ENCODE assay signal across 4 fruit fly cellular contexts in the genomic region with DNA sequence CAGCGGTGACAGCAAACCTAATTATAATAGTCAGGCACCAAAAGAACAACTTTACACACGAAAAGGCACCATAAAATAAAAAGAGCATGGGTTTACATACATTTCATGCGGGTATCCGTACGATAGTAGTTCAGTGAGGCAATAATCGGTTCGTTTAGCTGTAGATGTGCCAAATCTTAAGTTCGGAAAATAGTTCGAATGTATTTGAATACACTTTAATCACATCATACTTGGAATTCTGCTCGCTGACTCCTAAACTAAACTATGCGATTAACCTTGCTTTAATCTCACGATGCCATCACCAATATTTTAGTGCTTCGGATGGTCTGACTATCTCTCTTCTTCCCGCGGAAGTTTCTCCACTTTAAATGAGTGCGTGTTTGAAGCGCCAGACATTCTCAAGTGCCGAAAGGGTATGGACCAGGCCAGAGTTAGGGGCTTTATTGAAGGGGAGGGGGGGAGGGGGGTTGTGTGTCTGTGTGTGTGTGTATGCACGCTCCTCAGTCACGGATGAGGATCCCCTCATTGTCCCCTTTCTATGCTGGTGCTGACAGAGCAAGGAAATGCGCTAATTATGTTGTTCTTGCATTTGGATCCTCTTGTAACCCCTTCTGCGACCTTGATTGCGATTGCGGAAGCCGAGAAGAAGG.
TF ChIP-seq lines count a peak whose summit lies in the region.

No protein-coding gene starts in this region.

- TF ChIP-seq CTCF in whole organism, embryonic (GFP tag; optimal IDR thresholded peaks at IDR 0.05; lab: Kevin White, UChicago): no peak

TF ChIP-seq in whole organism, embryonic, 481 proteins besides CTCF, POLR2A, EP300 and RAD21 (continues in another document):
- no peak for TF ChIP-seq CG2116 (GFP tag; optimal IDR thresholded peaks at IDR 0.05; lab: Kevin White, UChicago)
- no peak for TF ChIP-seq schlank (tag; optimal IDR thresholded peaks at IDR 0.05; lab: Kevin White, UChicago)
- TF ChIP-seq CG10267 (tag; optimal IDR thresholded peaks at IDR 0.05; lab: Kevin White, UChicago): no peak
- peak; percentile 80 for TF ChIP-seq crol (GFP tag; IDR thresholded peaks at IDR 0.05; lab: Robert Waterston, UW)
- no peak for TF ChIP-seq mam (GFP tag; optimal IDR thresholded peaks at IDR 0.05; lab: Kevin White, UChicago)
- TF ChIP-seq Hey (tag; optimal IDR thresholded peaks at IDR 0.05; lab: Kevin White, UChicago): no peak
- no peak; the same call in 1 of the 2 replicates for TF ChIP-seq sisA (GFP tag; IDR thresholded peaks at IDR 0.05; lab: Robert Waterston, UW)
- TF ChIP-seq CG17186 (GFP tag; optimal IDR thresholded peaks at IDR 0.05; lab: Kevin White, UChicago): no peak
- 0 out of 2 replicates have a peak, but pooled peaks have one; percentile 18 for TF ChIP-seq CG9932 (GFP tag; IDR thresholded peaks at IDR 0.05; lab: Robert Waterston, UW)
- no peak for TF ChIP-seq peb (GFP tag; IDR thresholded peaks at IDR 0.05; lab: Robert Waterston, UW)
- TF ChIP-seq CG10209 (GFP tag; optimal IDR thresholded peaks at IDR 0.05; lab: Kevin White, UChicago): no peak
- peak in 1 of 2 experiments; percentile 0 for TF ChIP-seq bsh (GFP tag; optimal IDR thresholded peaks at IDR 0.05; lab: Kevin White, UChicago)
- 0 out of 2 replicates have a peak, but pooled peaks have one; percentile 9 for TF ChIP-seq bbx (GFP tag; IDR thresholded peaks at IDR 0.05; lab: Robert Waterston, UW; ENCODE audit: partially characterized antibody)
- TF ChIP-seq Dll (GFP tag; IDR thresholded peaks at IDR 0.05; lab: Robert Waterston, UW; ENCODE audit: partially characterized antibody): peak; percentile 38; the same call in 1 of the 4 replicates
- TF ChIP-seq ftz-f1 (GFP tag; optimal IDR thresholded peaks at IDR 0.05; lab: Kevin White, UChicago): no peak
- no peak for TF ChIP-seq vfl (GFP tag; optimal IDR thresholded peaks at IDR 0.05; lab: Kevin White, UChicago)
- no peak for TF ChIP-seq CoRest (tag; optimal IDR thresholded peaks at IDR 0.05; lab: Kevin White, UChicago)
- TF ChIP-seq CG7556 (GFP tag; optimal IDR thresholded peaks at IDR 0.05; lab: Kevin White, UChicago): no peak
- TF ChIP-seq lab (GFP tag; optimal IDR thresholded peaks at IDR 0.05; lab: Kevin White, UChicago): peak; percentile 21
- TF ChIP-seq D19A (tag; optimal IDR thresholded peaks at IDR 0.05; lab: Kevin White, UChicago): peak; percentile 12

TF ChIP-seq in whole organism, prepupa, 60 proteins besides CTCF, POLR2A, EP300 and RAD21:
- TF ChIP-seq Eip78C (GFP tag; lab: Kevin White, UChicago) (peak; percentile 71), eg (GFP tag; IDR thresholded peaks at IDR 0.05; lab: Robert Waterston, UW) (0 out of 3 replicates have a peak, but pooled peaks have one; percentile 24), svp (GFP tag; lab: Kevin White, UChicago) (peak; percentile 32), topi (GFP tag; optimal IDR thresholded peaks at IDR 0.05; lab: Kevin White, UChicago) (peak; percentile 10), ss (GFP tag; optimal IDR thresholded peaks at IDR 0.05; lab: Kevin White, UChicago) (peak in 1 of 2 experiments; percentile 73), net (GFP tag; optimal IDR thresholded peaks at IDR 0.05; lab: Kevin White, UChicago) (no peak), CG10669 (GFP tag; optimal IDR thresholded peaks at IDR 0.05; lab: Kevin White, UChicago) (peak; percentile 27), CG32006 (GFP tag; optimal IDR thresholded peaks at IDR 0.05; lab: Kevin White, UChicago) (peak; percentile 17), Sox102F (GFP tag; optimal IDR thresholded peaks at IDR 0.05; lab: Kevin White, UChicago) (no peak), CG15336 (GFP tag; IDR thresholded peaks at IDR 0.05; lab: Robert Waterston, UW) (0 out of 2 replicates have a peak, but pooled peaks have one; percentile 12), CG3032 (tag; optimal IDR thresholded peaks at IDR 0.05; lab: Kevin White, UChicago) (peak; percentile 22), Lpt (GFP tag; optimal IDR thresholded peaks at IDR 0.05; lab: Kevin White, UChicago) (no peak), dac (GFP tag; optimal IDR thresholded peaks at IDR 0.05; lab: Kevin White, UChicago) (no peak), CG1621 (tag; optimal IDR thresholded peaks at IDR 0.05; lab: Kevin White, UChicago) (peak; percentile 7)

TF ChIP-seq in whole organism, pupa, 21 proteins besides CTCF, POLR2A, EP300 and RAD21:
- TF ChIP-seq CG8159 (tag; optimal IDR thresholded peaks at IDR 0.05; lab: Kevin White, UChicago): peak; percentile 8
- no peak for TF ChIP-seq D1 (tag; optimal IDR thresholded peaks at IDR 0.05; lab: Kevin White, UChicago)
- no peak for TF ChIP-seq Pif1B (GFP tag; optimal IDR thresholded peaks at IDR 0.05; lab: Kevin White, UChicago)
- no peak for TF ChIP-seq CG12605 (GFP tag; IDR thresholded peaks at IDR 0.05; lab: Robert Waterston, UW)
- TF ChIP-seq CG4496 (GFP tag; IDR thresholded peaks at IDR 0.05; lab: Robert Waterston, UW): no peak
- TF ChIP-seq EcR (GFP tag; optimal IDR thresholded peaks at IDR 0.05; lab: Kevin White, UChicago): no peak
- peak; percentile 31; the same call in 1 of the 3 replicates for TF ChIP-seq fd96Ca (GFP tag; IDR thresholded peaks at IDR 0.05; lab: Robert Waterston, UW)
- no peak for TF ChIP-seq gl (tag; optimal IDR thresholded peaks at IDR 0.05; lab: Kevin White, UChicago)
- TF ChIP-seq CG9948 (tag; optimal IDR thresholded peaks at IDR 0.05; lab: Kevin White, UChicago): no peak
- no peak for TF ChIP-seq CG10348 (GFP tag; IDR thresholded peaks at IDR 0.05; lab: Robert Waterston, UW)
- no peak for TF ChIP-seq CG32121 (GFP tag; IDR thresholded peaks at IDR 0.05; lab: Robert Waterston, UW)
- TF ChIP-seq CG14655 (GFP tag; optimal IDR thresholded peaks at IDR 0.05; lab: Kevin White, UChicago): peak; percentile 37
- TF ChIP-seq Ets98B (GFP tag; IDR thresholded peaks at IDR 0.05; lab: Robert Waterston, UW): 0 out of 2 replicates have a peak, but pooled peaks have one; percentile 25
- no peak for TF ChIP-seq CG13204 (GFP tag; optimal IDR thresholded peaks at IDR 0.05; lab: Kevin White, UChicago)
- TF ChIP-seq Pif1A (GFP tag; optimal IDR thresholded peaks at IDR 0.05; lab: Kevin White, UChicago): no peak
- TF ChIP-seq CG8301 (tag; optimal IDR thresholded peaks at IDR 0.05; lab: Kevin White, UChicago): peak; percentile 10
- no peak for TF ChIP-seq CG17806 (tag; optimal IDR thresholded peaks at IDR 0.05; lab: Kevin White, UChicago)
TF ChIP-seq in whole organism, pupa: peak in this region for 5.

TF ChIP-seq in whole organism, wandering third instar larva, 38 proteins besides CTCF, POLR2A, EP300 and RAD21:
- no peak for TF ChIP-seq sage (GFP tag; optimal IDR thresholded peaks at IDR 0.05; lab: Kevin White, UChicago)
- TF ChIP-seq Dfd (GFP tag; optimal IDR thresholded peaks at IDR 0.05; lab: Kevin White, UChicago): peak; percentile 55
- peak; percentile 5 for TF ChIP-seq psq (GFP tag; optimal IDR thresholded peaks at IDR 0.05; lab: Kevin White, UChicago)
- no peak for TF ChIP-seq Mio (GFP tag; optimal IDR thresholded peaks at IDR 0.05; lab: Kevin White, UChicago)
- TF ChIP-seq woc (GFP tag; optimal IDR thresholded peaks at IDR 0.05; lab: Kevin White, UChicago): peak; percentile 13
